Worm (Caenorhabditis elegans) whole organism, L4 larva: Measurements from ENCODE around the gene Y116A8C.30.

Experiments used
- R02D3.7 ChIP-seq: fragments of 150-350 bp; sonication (generic microtip); optimal IDR thresholded peaks from 3 replicates; lab custom pipeline; 2014; ENCODE audit warnings: missing biosample characterization, missing genetic modification characterization
- ceh-20 ChIP-seq: fragments of 200-800 bp; sonication (Bioruptor generic); IDR thresholded peaks from 2 replicates; pipeline ENCODE4 v1.3.6; 2022; ENCODE audit warnings: missing genetic modification reagents, missing genetic modification characterization, missing compliant biosample characterization
- dpl-1 ChIP-seq: fragments of 150-350 bp; optimal IDR thresholded peaks from 2 replicates; lab custom pipeline; 2014; ENCODE audit warnings: missing biosample characterization, missing genetic modification reagents, missing genetic modification characterization
- gei-8 ChIP-seq: fragments of 200-800 bp; sonication (Bioruptor generic); optimal IDR thresholded peaks from 2 replicates; lab custom pipeline; 2018; ENCODE audit warnings: mild to moderate bottlenecking, missing genetic modification characterization, missing compliant biosample characterization
- lir-3 ChIP-seq: sonication (generic microtip); optimal IDR thresholded peaks from 2 replicates; lab custom pipeline; 2016; ENCODE audit warnings: mild to moderate bottlenecking, missing genetic modification characterization, missing compliant biosample characterization
- nhr-11 ChIP-seq: fragments of 150-350 bp; optimal IDR thresholded peaks from 2 replicates; lab custom pipeline; 2014; ENCODE audit warnings: missing biosample characterization, missing genetic modification characterization
- nhr-237 ChIP-seq: sonication (generic microtip); optimal IDR thresholded peaks from 2 replicates; lab custom pipeline; 2017; ENCODE audit warnings: missing biosample characterization, missing genetic modification characterization
- ztf-11 ChIP-seq: fragments of 150-350 bp; optimal IDR thresholded peaks from 2 replicates; lab custom pipeline; 2014; ENCODE audit warnings: missing biosample characterization, missing genetic modification characterization

ce11 chrIV:17105578-17105977 lies 2.1 kb upstream of the Y116A8C.30 start:
- TF ChIP-seq nhr-237, result no peak
- TF ChIP-seq ztf-11 (tag; lab: Kevin White, UChicago), result no peak
- no peak for TF ChIP-seq lir-3 (tag; lab: Kevin White, UChicago)
- no peak for TF ChIP-seq dpl-1
- TF ChIP-seq gei-8, result no peak
- TF ChIP-seq nhr-11, result no peak
- no peak for TF ChIP-seq ceh-20 (GFP tag; lab: Robert Waterston, UW)
- TF ChIP-seq R02D3.7 (tag; lab: Kevin White, UChicago), result no peak
